Worm (Caenorhabditis elegans): ENCODE data around the gene pygo-1.
A peak's percentile ranks its signal among the peaks of the same experiment; 100 is the strongest.

Gene pygo-1

ce11 chrIV:5073836-5074235 is 9.3 kb upstream of the pygo-1 start:
- TF ChIP-seq unc-62 (GFP tag; optimal IDR thresholded peaks at IDR 0.05 in 1 of 2) (peak in 1 of 2 experiments; percentile 16), unc-62 (tag; optimal IDR thresholded peaks at IDR 0.05) (no peak), madf-5 (GFP tag; IDR thresholded peaks at IDR 0.05) (no peak)

ce11 chrIV:5076607-5077006 is 6.5 kb upstream of the pygo-1 start:
- TF ChIP-seq daf-16 (GFP tag; optimal IDR thresholded peaks at IDR 0.05) (peak in 1 of 2 experiments; percentile 60), daf-16 (tag; optimal IDR thresholded peaks at IDR 0.05) (no peak), snpc-1.2 (GFP tag; IDR thresholded peaks at IDR 0.05) (no peak)

ce11 chrIV:5077918-5078317 is 5.2 kb upstream of the pygo-1 start:
- TF ChIP-seq mxl-2 (GFP tag; conservative IDR thresholded peaks at IDR 0.05) (no peak), egl-43 (GFP tag; IDR thresholded peaks at IDR 0.05) (no peak), php-3 (GFP tag; IDR thresholded peaks at IDR 0.05) (no peak), mep-1 (tag; optimal IDR thresholded peaks at IDR 0.05) (no peak), F37D6.2 (tag; optimal IDR thresholded peaks at IDR 0.05) (no peak), lin-39 (tag; optimal IDR thresholded peaks at IDR 0.05) (no peak), nhr-111 (GFP tag; optimal IDR thresholded peaks at IDR 0.05) (no peak), duxl-1 (tag; optimal IDR thresholded peaks at IDR 0.05; ENCODE audit: poor library complexity) (no peak), fkh-10 (GFP tag; optimal IDR thresholded peaks at IDR 0.05) (no peak), nhr-41 (GFP tag; IDR thresholded peaks at IDR 0.05) (no peak), F44E2.7 (GFP tag; IDR thresholded peaks at IDR 0.05) (no peak), zag-1 (tag; optimal IDR thresholded peaks at IDR 0.05) (no peak), mes-2 (tag; optimal IDR thresholded peaks at IDR 0.05; ENCODE audit: poor library complexity, severe bottlenecking) (no peak), zip-2 (tag; optimal IDR thresholded peaks at IDR 0.05) (no peak), D1046.2 (GFP tag; IDR thresholded peaks at IDR 0.05) (no peak), ctbp-1 (GFP tag; IDR thresholded peaks at IDR 0.05) (no peak), tag-97 (GFP tag; IDR thresholded peaks at IDR 0.05) (no peak), ztf-11 (tag; optimal IDR thresholded peaks at IDR 0.05) (no peak), aha-1 (tag) (peak; percentile 85), Y5F2A.4 (GFP tag; optimal IDR thresholded peaks at IDR 0.05) (no peak), unc-62 (GFP tag; optimal IDR thresholded peaks at IDR 0.05 in 1 of 2) (peak in 1 of 2 experiments; percentile 63), unc-62 (tag; optimal IDR thresholded peaks at IDR 0.05) (no peak), ama-1 (optimal IDR thresholded peaks at IDR 0.05) (no peak), hmg-1.1 (GFP tag; IDR thresholded peaks at IDR 0.05) (0 out of 2 replicates have a peak, but pooled peaks have one; percentile 29), mxl-3 (GFP tag; optimal IDR thresholded peaks at IDR 0.05) (no peak), nhr-6 (tag; optimal IDR thresholded peaks at IDR 0.05) (peak; percentile 56), ZK546.5 (tag; optimal IDR thresholded peaks at IDR 0.05) (no peak), daf-8 (GFP tag; IDR thresholded peaks at IDR 0.05) (no peak), vab-7 (GFP tag; IDR thresholded peaks at IDR 0.05) (no peak), daf-19 (GFP tag; conservative IDR thresholded peaks at IDR 0.05) (no peak), snpc-1.2 (GFP tag; IDR thresholded peaks at IDR 0.05) (no peak), egl-27 (tag; optimal IDR thresholded peaks at IDR 0.05) (no peak), T20F7.1 (GFP tag; optimal IDR thresholded peaks at IDR 0.05) (no peak)

ce11 chrIV:5078846-5079245 is 4.3 kb upstream of the pygo-1 start:
- TF ChIP-seq lin-15B (tag; optimal IDR thresholded peaks at IDR 0.05) = no peak
- TF ChIP-seq aha-1 (tag) = peak; percentile 88
- TF ChIP-seq ceh-82 (tag; optimal IDR thresholded peaks at IDR 0.05) = no peak
- TF ChIP-seq daf-16 (GFP tag; optimal IDR thresholded peaks at IDR 0.05) = peak in 1 of 2 experiments; percentile 32
- no peak for TF ChIP-seq daf-16 (tag; optimal IDR thresholded peaks at IDR 0.05)
- no peak for TF ChIP-seq nhr-28 (tag; optimal IDR thresholded peaks at IDR 0.05)
- TF ChIP-seq pqm-1 (tag; optimal IDR thresholded peaks at IDR 0.05) = no peak
- TF ChIP-seq lsy-2 (tag; optimal IDR thresholded peaks at IDR 0.05) = peak in 1 of 2 experiments; percentile 12
- no peak for TF ChIP-seq nhr-10 (tag; optimal IDR thresholded peaks at IDR 0.05)
- TF ChIP-seq daf-8 (GFP tag; IDR thresholded peaks at IDR 0.05) = no peak
- no peak for TF ChIP-seq php-3 (GFP tag; IDR thresholded peaks at IDR 0.05)
- TF ChIP-seq Y48G9A.11 (GFP tag; IDR thresholded peaks at IDR 0.05) = no peak
- TF ChIP-seq unc-62 (GFP tag; optimal IDR thresholded peaks at IDR 0.05 in 1 of 2) = peak in 1 of 2 experiments; percentile 60
- TF ChIP-seq unc-62 (tag; optimal IDR thresholded peaks at IDR 0.05) = no peak
- no peak for TF ChIP-seq dmd-6 (GFP tag; IDR thresholded peaks at IDR 0.05)
